Worm (Caenorhabditis elegans) whole organism, midembryonic: ENCODE measurements around the gene clec-216.

Experiments
- T22C8.4 ChIP-seq: fragments of 200-800 bp; sonication (Bioruptor generic); IDR thresholded peaks from 2 replicates; pipeline ENCODE4 v1.3.6; 2022; ENCODE audit warnings: missing genetic modification characterization, missing compliant biosample characterization
- cog-1 ChIP-seq: sonication (generic microtip); optimal IDR thresholded peaks from 2 replicates; lab custom pipeline; 2016; ENCODE audit warnings: missing genetic modification characterization, missing compliant biosample characterization
- flt-1 ChIP-seq: fragments of 200-800 bp; sonication (Bioruptor generic); IDR thresholded peaks from 2 replicates; pipeline ENCODE4 v1.3.6; 2022; ENCODE audit warnings: missing genetic modification characterization, missing compliant biosample characterization
- klf-2 ChIP-seq: fragments of 200-800 bp; sonication (Bioruptor generic); conservative IDR thresholded peaks from 2 replicates; pipeline ENCODE4 v1.3.6; 2022; ENCODE audit warnings: missing genetic modification reagents, missing genetic modification characterization, missing compliant biosample characterization
- med-1 ChIP-seq: sonication (generic microtip); optimal IDR thresholded peaks from 2 replicates; lab custom pipeline; 2017; ENCODE audit warnings: missing genetic modification characterization, mild to moderate bottlenecking, missing compliant biosample characterization, antibody characterized with exemption, missing genetic modification reagents; ENCODE audit not compliant: insufficient read depth
- ref-1 ChIP-seq: fragments of 200-800 bp; sonication (Bioruptor generic); conservative IDR thresholded peaks from 2 replicates; pipeline ENCODE4 v1.3.6; 2022; ENCODE audit warnings: missing genetic modification reagents, missing genetic modification characterization, missing compliant biosample characterization
- tab-1 ChIP-seq: fragments of 200-800 bp; sonication (Bioruptor generic); IDR thresholded peaks from 2 replicates; pipeline ENCODE4 v1.3.6; 2022; ENCODE audit warnings: missing genetic modification characterization, missing compliant biosample characterization
- ztf-23 ChIP-seq: fragments of 200-800 bp; sonication (Bioruptor generic); IDR thresholded peaks from 2 replicates; pipeline ENCODE4 v1.3.6; 2022; ENCODE audit warnings: missing genetic modification reagents, missing genetic modification characterization, missing compliant biosample characterization
- ztf-29 ChIP-seq: fragments of 200-800 bp; sonication (Bioruptor generic); IDR thresholded peaks from 2 replicates; pipeline ENCODE4 v1.3.6; 2022; ENCODE audit warnings: missing genetic modification reagents, missing genetic modification characterization, missing compliant biosample characterization

The clec-216 gene

ce11 chrV:7904389-7904788, 48.4 kb downstream of the clec-216 start:
- TF ChIP-seq ztf-29 (GFP tag; lab: Robert Waterston, UW): no peak
- TF ChIP-seq T22C8.4 (GFP tag; lab: Robert Waterston, UW): no peak
- TF ChIP-seq ztf-23 (GFP tag; lab: Robert Waterston, UW): no peak
- TF ChIP-seq flt-1 (GFP tag; lab: Robert Waterston, UW): no peak
- no peak for TF ChIP-seq cog-1 (tag; lab: Kevin White, UChicago)
- TF ChIP-seq tab-1 (GFP tag; lab: Robert Waterston, UW): no peak
- TF ChIP-seq ref-1: no peak
- TF ChIP-seq klf-2 (GFP tag; lab: Robert Waterston, UW): no peak
- TF ChIP-seq med-1 (GFP tag; lab: Kevin White, UChicago): no peak
